Worm (Caenorhabditis elegans): ENCODE measurements around the gene Y54G2A.76.

DNA sequence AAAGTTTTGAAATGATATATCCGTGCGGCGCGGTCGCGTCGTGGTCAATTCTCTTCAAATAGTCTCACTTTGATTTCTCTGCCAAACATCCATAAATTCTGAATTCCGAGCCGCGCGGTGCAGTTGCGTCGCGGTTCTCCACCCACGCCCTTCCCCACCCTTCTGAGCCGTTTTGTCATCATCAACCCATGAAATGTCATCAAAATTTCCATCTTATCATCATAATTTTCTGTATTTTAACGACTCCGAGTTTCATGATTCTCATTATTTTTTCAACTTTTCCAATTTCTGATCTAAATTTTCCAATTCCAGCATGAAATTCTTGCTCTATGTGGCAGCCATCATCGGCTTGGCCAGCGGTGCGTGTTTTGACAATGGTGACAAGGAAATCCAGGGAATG, 33.0 kb downstream of the Y54G2A.76 start, which contains the start of gene clec-84:
- TF ChIP-seq lim-7 (GFP tag; IDR thresholded peaks at IDR 0.05) (no peak), ZK337.2 (GFP tag; IDR thresholded peaks at IDR 0.05) (no peak), lin-39 (tag; optimal IDR thresholded peaks at IDR 0.05) (no peak), saeg-2 (GFP tag; IDR thresholded peaks at IDR 0.05) (no peak), F49E8.2 (tag; optimal IDR thresholded peaks at IDR 0.05; ENCODE audit: borderline replicate concordance) (no peak), nhr-42 (GFP tag; IDR thresholded peaks at IDR 0.05) (no peak), nhr-11 (tag; optimal IDR thresholded peaks at IDR 0.05) (no peak), pqm-1 (tag; optimal IDR thresholded peaks at IDR 0.05) (no peak), fkh-10 (GFP tag; optimal IDR thresholded peaks at IDR 0.05) (no peak)

Measured in whole organism, L4 larva.